Worm (Caenorhabditis elegans): ENCODE measurements around the gene F11G11.4.

DNA sequence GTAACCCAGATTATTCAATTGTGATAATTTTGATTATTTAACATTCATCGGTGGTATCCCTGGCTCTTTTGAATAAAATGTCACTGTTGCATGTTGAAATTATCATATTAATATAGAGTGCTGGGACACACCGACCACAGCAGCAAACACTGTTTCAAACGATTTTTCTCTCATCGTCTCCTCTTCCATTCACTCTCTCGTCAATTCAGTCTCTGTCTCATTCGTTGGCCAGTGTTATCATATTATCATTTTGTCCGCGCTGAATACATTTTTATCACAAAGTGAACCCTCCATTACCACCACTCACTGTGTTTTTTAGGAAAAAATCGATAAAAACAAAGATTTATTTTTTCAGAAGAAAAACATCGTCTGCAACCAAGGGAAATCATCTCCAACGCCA lies 3.3 kb upstream of the F11G11.4 start:
- TF ChIP-seq attf-6 (GFP tag; IDR thresholded peaks at IDR 0.05), result no peak
- no peak for TF ChIP-seq tlf-1 (GFP tag; optimal IDR thresholded peaks at IDR 0.05)
